Worm (Caenorhabditis elegans) whole organism, late embryonic: ENCODE data around the gene fahd-1.

Experiments
- K02D7.2 ChIP-seq: sonication (generic microtip); optimal IDR thresholded peaks from 2 replicates; lab custom pipeline; 2017; ENCODE audit warnings: mild to moderate bottlenecking, missing genetic modification characterization, missing compliant biosample characterization
- T23F11.4 ChIP-seq: fragments of 200-800 bp; sonication (Bioruptor generic); optimal IDR thresholded peaks from 2 replicates; lab custom pipeline; 2018; ENCODE audit warnings: mild to moderate bottlenecking, missing genetic modification characterization, missing compliant biosample characterization
- ahr-1 ChIP-seq: sonication (generic microtip); optimal IDR thresholded peaks from 2 replicates; lab custom pipeline; 2016; ENCODE audit warnings: missing genetic modification characterization, missing compliant biosample characterization
- ama-1 ChIP-seq: fragments of 150-350 bp; optimal IDR thresholded peaks from 2 replicates; lab custom pipeline; 2014
- ceh-18 ChIP-seq: sonication (generic microtip); optimal IDR thresholded peaks from 2 replicates; lab custom pipeline; 2016; ENCODE audit warnings: missing genetic modification characterization, missing compliant biosample characterization
- ceh-19 ChIP-seq: fragments of 200-800 bp; sonication (Bioruptor generic); optimal IDR thresholded peaks from 2 replicates; lab custom pipeline; 2018; ENCODE audit warnings: mild to moderate bottlenecking, missing genetic modification characterization, missing compliant biosample characterization
- ceh-31 ChIP-seq: sonication (generic microtip); optimal IDR thresholded peaks from 2 replicates; lab custom pipeline; 2016; ENCODE audit warnings: missing genetic modification characterization, missing compliant biosample characterization
- ceh-6 ChIP-seq: fragments of 200-800 bp; sonication (Bioruptor generic); optimal IDR thresholded peaks from 2 replicates; lab custom pipeline; 2018; ENCODE audit warnings: mild to moderate bottlenecking, missing genetic modification characterization, missing compliant biosample characterization
- ceh-9 ChIP-seq: sonication (generic microtip); optimal IDR thresholded peaks from 2 replicates; lab custom pipeline; 2016; ENCODE audit warnings: mild to moderate bottlenecking, missing genetic modification characterization, inconsistent platforms, missing compliant biosample characterization
- che-1 ChIP-seq: sonication (generic microtip); optimal IDR thresholded peaks from 2 replicates; lab custom pipeline; 2016; ENCODE audit warnings: mild to moderate bottlenecking, missing genetic modification characterization, missing compliant biosample characterization
- dmd-4 ChIP-seq: sonication (generic microtip); optimal IDR thresholded peaks from 2 replicates; lab custom pipeline; 2016; ENCODE audit warnings: borderline replicate concordance, missing genetic modification characterization, missing compliant biosample characterization
- dve-1 ChIP-seq: sonication (generic microtip); optimal IDR thresholded peaks from 2 replicates; lab custom pipeline; 2017; ENCODE audit warnings: antibody characterized with exemption, mild to moderate bottlenecking, missing genetic modification characterization, missing compliant biosample characterization
- elt-2 ChIP-seq: sonication (generic microtip); optimal IDR thresholded peaks from 2 replicates; lab custom pipeline; 2016; ENCODE audit warnings: missing genetic modification reagents, missing genetic modification characterization, missing compliant biosample characterization
- ets-4 ChIP-seq: sonication (generic microtip); optimal IDR thresholded peaks from 2 replicates; lab custom pipeline; 2016; ENCODE audit warnings: missing genetic modification characterization, missing compliant biosample characterization
- eyg-1 ChIP-seq: sonication (generic microtip); optimal IDR thresholded peaks from 2 replicates; lab custom pipeline; 2016; ENCODE audit warnings: missing genotype, missing genetic modification characterization, missing compliant biosample characterization
- fax-1 ChIP-seq: sonication (generic microtip); optimal IDR thresholded peaks from 2 replicates; lab custom pipeline; 2016; ENCODE audit warnings: missing genotype, missing genetic modification characterization, missing compliant biosample characterization
- fkh-10 ChIP-seq: fragments of 150-350 bp; optimal IDR thresholded peaks from 2 replicates; lab custom pipeline; 2014; ENCODE audit warnings: missing biosample characterization, missing genetic modification reagents, missing genetic modification characterization
- fkh-6 ChIP-seq: sonication (generic microtip); optimal IDR thresholded peaks from 2 replicates; lab custom pipeline; 2016; ENCODE audit warnings: missing genetic modification characterization, missing compliant biosample characterization
- gmeb-2 ChIP-seq: sonication (generic microtip); optimal IDR thresholded peaks from 2 replicates; lab custom pipeline; 2016; ENCODE audit warnings: missing genetic modification characterization, inconsistent platforms, missing compliant biosample characterization
- hlh-13 ChIP-seq: fragments of 200-800 bp; sonication (Bioruptor generic); optimal IDR thresholded peaks from 2 replicates; lab custom pipeline; 2018; ENCODE audit warnings: mild to moderate bottlenecking, missing genetic modification characterization, missing compliant biosample characterization
- hlh-15 ChIP-seq: sonication (generic microtip); optimal IDR thresholded peaks from 2 replicates; lab custom pipeline; 2016; ENCODE audit warnings: missing genetic modification characterization, missing compliant biosample characterization
- hlh-8 ChIP-seq: sonication (generic microtip); optimal IDR thresholded peaks from 2 replicates; lab custom pipeline; 2016; ENCODE audit warnings: missing genotype, missing genetic modification characterization, missing compliant biosample characterization
- lim-6 ChIP-seq: sonication (generic microtip); optimal IDR thresholded peaks from 2 replicates; lab custom pipeline; 2016; ENCODE audit warnings: missing genetic modification characterization, missing compliant biosample characterization
- lin-11 ChIP-seq: fragments of 200-800 bp; sonication (Bioruptor generic); optimal IDR thresholded peaks from 2 replicates; lab custom pipeline; 2018; ENCODE audit warnings: mild to moderate bottlenecking, missing genetic modification characterization, missing compliant biosample characterization
- madf-2 ChIP-seq: sonication (generic microtip); optimal IDR thresholded peaks from 2 replicates; lab custom pipeline; 2017; ENCODE audit warnings: missing genetic modification characterization, missing compliant biosample characterization
- nhr-232 ChIP-seq: sonication (generic microtip); optimal IDR thresholded peaks from 2 replicates; lab custom pipeline; 2016; ENCODE audit warnings: missing genetic modification characterization, missing compliant biosample characterization
- npax-4 ChIP-seq: sonication (generic microtip); optimal IDR thresholded peaks from 2 replicates; lab custom pipeline; 2016; ENCODE audit warnings: missing genetic modification characterization, missing compliant biosample characterization
- pat-9 ChIP-seq: fragments of 200-800 bp; sonication (Bioruptor generic); optimal IDR thresholded peaks from 2 replicates; lab custom pipeline; 2018; ENCODE audit warnings: mild to moderate bottlenecking, missing genetic modification characterization, moderate library complexity, missing compliant biosample characterization
- pax-1 ChIP-seq: fragments of 150-350 bp; optimal IDR thresholded peaks from 2 replicates; lab custom pipeline; 2014; ENCODE audit warnings: missing biosample characterization, missing genetic modification characterization
- pha-2 ChIP-seq: sonication (generic microtip); optimal IDR thresholded peaks from 2 replicates; lab custom pipeline; 2017; ENCODE audit warnings: mild to moderate bottlenecking, missing genetic modification characterization, missing compliant biosample characterization
- pros-1 ChIP-seq: fragments of 150-350 bp; optimal IDR thresholded peaks from 2 replicates; lab custom pipeline; 2014; ENCODE audit warnings: missing biosample characterization, missing genetic modification reagents, missing genetic modification characterization
- ref-2 ChIP-seq: sonication (generic microtip); optimal IDR thresholded peaks from 2 replicates; lab custom pipeline; 2016; ENCODE audit warnings: missing genetic modification characterization, missing compliant biosample characterization
- rnt-1 ChIP-seq: sonication (generic microtip); optimal IDR thresholded peaks from 2 replicates; lab custom pipeline; 2016; ENCODE audit warnings: missing genetic modification characterization, missing compliant biosample characterization
- sdc-2 ChIP-seq: sonication (generic microtip); optimal IDR thresholded peaks from 2 replicates; lab custom pipeline; 2016; ENCODE audit warnings: missing genotype, missing genetic modification characterization, missing compliant biosample characterization
- sox-2 ChIP-seq: fragments of 200-800 bp; sonication (Bioruptor generic); IDR thresholded peaks from 2 replicates; pipeline ENCODE4 v1.3.6; 2022; ENCODE audit warnings: missing genetic modification reagents, missing genetic modification characterization, missing compliant biosample characterization
- ttx-3 ChIP-seq: sonication (generic microtip); optimal IDR thresholded peaks from 2 replicates; lab custom pipeline; 2016; ENCODE audit warnings: missing genetic modification reagents, missing genetic modification characterization, missing compliant biosample characterization
- unc-42 ChIP-seq: sonication (generic microtip); optimal IDR thresholded peaks from 2 replicates; lab custom pipeline; 2016; ENCODE audit warnings: missing genotype, missing genetic modification characterization, missing compliant biosample characterization
- unc-55 ChIP-seq: sonication (generic microtip); optimal IDR thresholded peaks from 2 replicates; lab custom pipeline; 2017; ENCODE audit warnings: missing biosample characterization, missing genetic modification reagents, missing genetic modification characterization
- unc-86 ChIP-seq: sonication (generic microtip); optimal IDR thresholded peaks from 2 replicates; lab custom pipeline; 2016; ENCODE audit warnings: missing genetic modification characterization, missing compliant biosample characterization
- ztf-16 ChIP-seq: sonication (generic microtip); optimal IDR thresholded peaks from 2 replicates; lab custom pipeline; 2017; ENCODE audit warnings: missing genetic modification characterization, missing compliant biosample characterization

Gene fahd-1

DNA sequence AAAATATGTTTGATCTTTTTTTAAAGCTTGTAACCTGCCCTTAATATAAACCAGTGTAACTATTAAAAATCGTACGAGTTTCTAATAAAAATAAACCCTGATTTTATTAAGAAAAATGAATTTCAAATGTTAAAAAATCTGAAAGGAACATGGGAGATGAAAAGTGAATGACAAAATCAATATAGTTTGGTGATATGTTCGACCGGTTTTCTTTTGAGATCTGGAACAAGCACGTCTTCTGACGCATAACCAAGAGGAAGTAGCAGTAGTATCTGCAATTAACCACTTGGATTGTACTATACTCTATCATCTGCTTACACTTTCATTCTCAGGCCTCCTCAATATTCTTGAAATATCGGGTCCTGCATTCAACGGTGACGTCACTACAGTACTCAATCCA lies 15.0 kb upstream of the fahd-1 start:
- no peak for TF ChIP-seq sdc-2
- no peak for TF ChIP-seq elt-2 (tag; lab: Kevin White, UChicago)
- no peak for TF ChIP-seq fkh-6 (tag; lab: Kevin White, UChicago)
- no peak for TF ChIP-seq T23F11.4 (GFP tag; lab: Kevin White, UChicago)
- TF ChIP-seq gmeb-2 (tag; lab: Kevin White, UChicago): no peak
- no peak for TF ChIP-seq unc-55 (GFP tag; lab: Kevin White, UChicago)
- TF ChIP-seq eyg-1: no peak
- no peak for TF ChIP-seq fax-1
- no peak for TF ChIP-seq ama-1
- TF ChIP-seq ahr-1 (tag; lab: Kevin White, UChicago): no peak
- no peak for TF ChIP-seq K02D7.2 (tag; lab: Kevin White, UChicago)
- no peak for TF ChIP-seq nhr-232 (tag; lab: Kevin White, UChicago)
- TF ChIP-seq, all 69 proteins: peak for 0

DNA sequence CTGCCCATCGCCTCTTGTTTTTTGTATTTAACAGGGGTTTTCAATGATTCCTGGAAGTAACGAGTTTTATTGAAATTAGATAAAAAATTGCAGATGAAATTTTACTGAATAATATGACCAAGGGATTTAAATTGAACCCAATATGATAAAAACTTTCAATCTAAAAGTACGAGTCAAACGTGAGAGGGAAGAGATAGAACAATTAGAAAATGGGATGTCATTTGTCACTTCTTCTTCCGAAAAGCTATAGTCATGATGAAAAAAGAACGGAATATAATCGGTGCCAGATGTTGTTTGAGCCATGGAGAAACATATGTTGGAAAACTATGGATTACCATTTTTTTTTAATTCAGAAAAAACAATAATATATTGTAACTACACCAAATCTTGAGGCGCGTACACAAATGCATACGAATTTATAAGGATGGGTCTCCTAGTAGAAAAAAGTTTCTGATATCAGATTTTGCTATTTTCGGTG lies 13.2 kb upstream of the fahd-1 start, which contains the start of gene sup-18:
TSS of gene sup-18 (minus strand) at position 51 of the 478 bp plus-strand sequence.
- no peak for TF ChIP-seq npax-4 (tag; lab: Kevin White, UChicago)
- no peak for TF ChIP-seq ceh-31 (tag; lab: Kevin White, UChicago)
- no peak for TF ChIP-seq ceh-19 (GFP tag; lab: Kevin White, UChicago)
- TF ChIP-seq unc-55 (GFP tag; lab: Kevin White, UChicago): no peak
- no peak for TF ChIP-seq nhr-232 (tag; lab: Kevin White, UChicago)
- TF ChIP-seq pat-9 (tag; lab: Kevin White, UChicago): no peak
- no peak for TF ChIP-seq dve-1 (tag; lab: Kevin White, UChicago)

DNA sequence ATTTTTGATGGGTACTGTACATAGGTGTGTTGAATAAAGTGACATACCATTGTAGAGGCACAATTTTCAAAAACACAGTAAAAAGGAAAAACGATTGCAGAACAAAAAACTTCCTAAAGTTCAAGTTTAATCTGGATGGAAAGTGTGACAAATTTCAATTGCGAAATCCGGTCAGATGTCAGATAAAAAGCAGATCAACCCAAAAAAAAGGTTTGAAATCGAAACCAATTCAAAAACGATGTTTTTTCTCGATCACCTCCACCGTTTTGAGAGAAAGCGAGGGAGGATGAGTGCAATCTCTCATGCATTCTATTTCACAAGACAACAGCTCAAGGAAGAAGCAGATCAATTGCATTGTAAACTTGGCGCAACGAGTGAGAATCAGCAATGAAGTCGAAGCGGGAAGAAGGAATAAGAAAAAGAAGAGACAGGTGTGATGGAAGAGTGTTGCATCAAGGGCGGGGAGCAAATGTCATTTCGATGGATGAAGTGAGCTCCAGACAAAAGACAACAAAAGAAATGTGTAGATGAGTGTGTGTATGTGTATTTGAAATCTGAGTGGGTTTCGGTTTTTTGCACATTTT lies 11.8 kb upstream of the fahd-1 start:
- TF ChIP-seq dmd-4 (tag; lab: Kevin White, UChicago): no peak
- TF ChIP-seq unc-86 (tag; lab: Kevin White, UChicago): no peak
- TF ChIP-seq rnt-1 (tag; lab: Kevin White, UChicago): peak; percentile 46
- TF ChIP-seq ttx-3 (tag; lab: Kevin White, UChicago): no peak
- no peak for TF ChIP-seq ets-4
- TF ChIP-seq ztf-16 (tag; lab: Kevin White, UChicago): no peak
- no peak for TF ChIP-seq pros-1 (tag; lab: Kevin White, UChicago)
- TF ChIP-seq K02D7.2 (tag; lab: Kevin White, UChicago): no peak
- no peak for TF ChIP-seq hlh-13 (GFP tag; lab: Kevin White, UChicago)
- TF ChIP-seq ceh-18 (tag; lab: Kevin White, UChicago): peak; percentile 75
- TF ChIP-seq hlh-8 (tag; lab: Kevin White, UChicago): no peak
- no peak for TF ChIP-seq ahr-1 (tag; lab: Kevin White, UChicago)
- no peak for TF ChIP-seq che-1
- TF ChIP-seq ceh-31 (tag; lab: Kevin White, UChicago): no peak
- TF ChIP-seq sdc-2: no peak
- TF ChIP-seq lim-6: no peak
- peak; percentile 72 for TF ChIP-seq unc-55 (GFP tag; lab: Kevin White, UChicago)

DNA sequence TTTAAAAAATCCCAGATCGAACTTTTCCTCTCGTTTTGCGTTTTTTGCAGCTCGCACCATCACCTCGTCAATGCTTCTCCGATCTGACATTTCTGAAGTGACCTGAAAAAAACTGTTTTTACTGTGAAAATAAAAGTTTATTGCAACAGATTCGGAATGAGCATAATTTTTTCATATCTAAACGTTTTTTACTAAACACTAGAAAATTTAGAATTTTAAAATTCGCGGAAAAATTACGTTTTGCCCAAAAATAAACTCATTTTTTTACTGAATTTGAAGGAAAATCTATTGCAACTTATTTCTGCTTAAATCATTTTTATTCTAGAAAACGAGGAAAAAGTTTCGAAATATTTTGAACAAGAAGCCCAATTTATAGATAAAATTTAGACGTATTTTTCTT lies 9.2 kb upstream of the fahd-1 start, which contains the start of gene ZK688.9:
TSS of gene ZK688.9 (minus strand) at position 101 of the 400 bp plus-strand sequence.
- TF ChIP-seq pax-1 (tag; lab: Kevin White, UChicago) (no peak), ceh-6 (GFP tag; lab: Kevin White, UChicago) (no peak), ztf-16 (tag; lab: Kevin White, UChicago) (no peak)

DNA sequence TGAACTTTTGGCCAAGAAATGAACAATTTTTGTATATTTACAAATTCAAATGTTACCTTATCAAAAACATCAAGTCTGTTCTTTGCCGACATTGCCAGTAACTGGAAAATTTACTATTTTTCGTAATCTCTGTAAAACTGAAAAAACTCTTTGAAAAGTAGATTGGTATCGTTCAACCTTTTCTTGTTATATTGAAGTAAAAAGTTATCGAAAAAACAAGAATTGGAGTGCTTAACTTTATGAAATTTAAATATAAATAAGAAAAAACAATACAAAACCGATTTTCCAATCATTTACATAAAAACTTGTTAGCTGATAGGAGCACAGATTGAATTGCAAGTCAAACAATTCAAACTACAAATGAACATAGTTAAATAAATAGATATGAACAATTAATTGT lies 7.2 kb upstream of the fahd-1 start, which contains the start of gene ZK688.11:
TSS of gene ZK688.11 (minus strand) at position 101 of the 400 bp plus-strand sequence.
- TF ChIP-seq hlh-15 (tag; lab: Kevin White, UChicago) (no peak), ceh-6 (GFP tag; lab: Kevin White, UChicago) (no peak), ref-2 (tag; lab: Kevin White, UChicago) (no peak), madf-2 (tag; lab: Kevin White, UChicago) (no peak), unc-42 (tag; lab: Kevin White, UChicago) (no peak), ahr-1 (tag; lab: Kevin White, UChicago) (no peak), rnt-1 (tag; lab: Kevin White, UChicago) (no peak), lin-11 (no peak), pat-9 (tag; lab: Kevin White, UChicago) (no peak), ama-1 (no peak), sox-2 (GFP tag; lab: Robert Waterston, UW) (no peak), fkh-10 (GFP tag; lab: Kevin White, UChicago) (no peak), ceh-9 (no peak), pha-2 (no peak), ceh-18 (tag; lab: Kevin White, UChicago) (no peak)
- TF ChIP-seq, all 69 proteins: peak for 0
